Worm (Caenorhabditis elegans): ENCODE data around the gene prmt-4.

- TF ChIP-seq unc-55 (GFP tag; optimal IDR thresholded peaks at IDR 0.05), result no peak
- TF ChIP-seq nhr-232 (tag; optimal IDR thresholded peaks at IDR 0.05), result no peak
- no peak for TF ChIP-seq pha-4 (tag; optimal IDR thresholded peaks at IDR 0.05)
Observed at ce11 chrIV:631869-632268, 28.4 kb upstream of the prmt-4 start.

Data from whole organism, late embryonic.